Worm (Caenorhabditis elegans): ENCODE results near the gene ctsa-3.2.
A peak's percentile ranks its signal among the peaks of the same experiment; 100 is the strongest.

ctsa-3.2 gene

ce11 chrII:9874508-9875229 lies at the start of gene ctsa-3.2, which contains the start of gene chil-2:
Gene ctsa-3.2, plus strand, starts transcription at chrII:9875179.
Gene chil-2, minus strand, starts transcription at chrII:9874608.
- TF ChIP-seq ceh-24 (tag; optimal IDR thresholded peaks at IDR 0.05) (no peak), unc-86 (tag; optimal IDR thresholded peaks at IDR 0.05) (no peak), ttx-3 (tag; optimal IDR thresholded peaks at IDR 0.05) (no peak), ceh-30 (tag; optimal IDR thresholded peaks at IDR 0.05) (no peak), K09A11.1 (tag; optimal IDR thresholded peaks at IDR 0.05; ENCODE audit: insufficient read depth) (no peak), nhr-232 (tag; optimal IDR thresholded peaks at IDR 0.05) (no peak), nhr-11 (tag; optimal IDR thresholded peaks at IDR 0.05) (no peak), K02D7.2 (tag; optimal IDR thresholded peaks at IDR 0.05) (no peak), rnt-1 (tag; optimal IDR thresholded peaks at IDR 0.05) (no peak), pax-1 (tag; optimal IDR thresholded peaks at IDR 0.05) (no peak), ahr-1 (tag; optimal IDR thresholded peaks at IDR 0.05) (no peak), ceh-6 (GFP tag; optimal IDR thresholded peaks at IDR 0.05) (no peak), zip-5 (tag; optimal IDR thresholded peaks at IDR 0.05) (no peak), ceh-31 (tag; optimal IDR thresholded peaks at IDR 0.05) (no peak), fkh-6 (tag; optimal IDR thresholded peaks at IDR 0.05) (no peak), ceh-34 (tag; optimal IDR thresholded peaks at IDR 0.05) (no peak), lim-6 (tag; optimal IDR thresholded peaks at IDR 0.05) (no peak), hlh-15 (tag; optimal IDR thresholded peaks at IDR 0.05) (no peak), pag-3 (tag; optimal IDR thresholded peaks at IDR 0.05; ENCODE audit: borderline replicate concordance) (no peak)

ce11 chrII:9826946-9827345 lies 48.0 kb upstream of the ctsa-3.2 start:
- no peak for TF ChIP-seq nhr-232 (tag; optimal IDR thresholded peaks at IDR 0.05)
- no peak for TF ChIP-seq mec-3 (tag; optimal IDR thresholded peaks at IDR 0.05; ENCODE audit: borderline replicate concordance)
- TF ChIP-seq K02D7.2 (tag; optimal IDR thresholded peaks at IDR 0.05), result no peak
- TF ChIP-seq pat-9 (tag; optimal IDR thresholded peaks at IDR 0.05), result no peak
- no peak for TF ChIP-seq ceh-6 (GFP tag; optimal IDR thresholded peaks at IDR 0.05)
- no peak for TF ChIP-seq unc-42 (tag; optimal IDR thresholded peaks at IDR 0.05)
- TF ChIP-seq ceh-19 (GFP tag; optimal IDR thresholded peaks at IDR 0.05), result no peak
- TF ChIP-seq hlh-8 (tag; optimal IDR thresholded peaks at IDR 0.05), result no peak

- no peak for TF ChIP-seq unc-86 (tag; optimal IDR thresholded peaks at IDR 0.05)
- TF ChIP-seq ref-2 (tag; optimal IDR thresholded peaks at IDR 0.05), result no peak
- no peak for TF ChIP-seq unc-42 (tag; optimal IDR thresholded peaks at IDR 0.05)
- no peak for TF ChIP-seq lim-6 (tag; optimal IDR thresholded peaks at IDR 0.05)
- no peak for TF ChIP-seq hlh-15 (tag; optimal IDR thresholded peaks at IDR 0.05)
- TF ChIP-seq pat-9 (tag; optimal IDR thresholded peaks at IDR 0.05), result no peak
- no peak for TF ChIP-seq ama-1 (optimal IDR thresholded peaks at IDR 0.05)
- no peak for TF ChIP-seq pros-1 (tag; optimal IDR thresholded peaks at IDR 0.05)
- no peak for TF ChIP-seq fkh-10 (GFP tag; optimal IDR thresholded peaks at IDR 0.05)
- no peak for TF ChIP-seq nhr-232 (tag; optimal IDR thresholded peaks at IDR 0.05)
- no peak for TF ChIP-seq ztf-16 (tag; optimal IDR thresholded peaks at IDR 0.05)
- TF ChIP-seq ets-4 (tag; optimal IDR thresholded peaks at IDR 0.05), result no peak
- TF ChIP-seq ceh-2 (tag; optimal IDR thresholded peaks at IDR 0.05), result no peak
- TF ChIP-seq hlh-8 (tag; optimal IDR thresholded peaks at IDR 0.05), result no peak
- TF ChIP-seq dve-1 (tag; optimal IDR thresholded peaks at IDR 0.05), result no peak
- no peak for TF ChIP-seq Y22D7AL.16 (tag; optimal IDR thresholded peaks at IDR 0.05)
These were observed 47.1 kb upstream of the ctsa-3.2 start, which contains the start of gene eyg-1 for ce11 chrII:9827852-9828251. Gene eyg-1, minus strand, starts transcription at chrII:9827952.

ce11 chrII:9828502-9828901 lies 46.5 kb upstream of the ctsa-3.2 start:
- TF ChIP-seq unc-86 (tag; optimal IDR thresholded peaks at IDR 0.05), result no peak
- peak; percentile 69 for TF ChIP-seq ceh-34 (tag; optimal IDR thresholded peaks at IDR 0.05)
- TF ChIP-seq fax-1 (tag; optimal IDR thresholded peaks at IDR 0.05), result no peak

ce11 chrII:9829108-9829507 lies 45.9 kb upstream of the ctsa-3.2 start, which contains the start of gene ZK938.1:
Gene ZK938.1, plus strand, starts transcription at chrII:9829408.
- TF ChIP-seq ceh-24 (tag; optimal IDR thresholded peaks at IDR 0.05) (no peak), ceh-34 (tag; optimal IDR thresholded peaks at IDR 0.05) (no peak), pha-4 (tag; optimal IDR thresholded peaks at IDR 0.05) (no peak), hlh-15 (tag; optimal IDR thresholded peaks at IDR 0.05) (no peak), ceh-45 (GFP tag; IDR thresholded peaks at IDR 0.05) (no peak), dmd-4 (tag; optimal IDR thresholded peaks at IDR 0.05; ENCODE audit: borderline replicate concordance) (no peak), nhr-232 (tag; optimal IDR thresholded peaks at IDR 0.05) (no peak)

Data from whole organism, late embryonic.